Worm (Caenorhabditis elegans): ENCODE data around the gene srh-120.

ce11 chrV:17395374-17395773 is at the start of gene srh-120:
- TF ChIP-seq nfya-1 (tag; optimal IDR thresholded peaks at IDR 0.05) (no peak), pros-1 (tag; optimal IDR thresholded peaks at IDR 0.05) (no peak), pha-2 (tag; optimal IDR thresholded peaks at IDR 0.05) (no peak), nhr-11 (tag; optimal IDR thresholded peaks at IDR 0.05) (no peak), pha-4 (tag; optimal IDR thresholded peaks at IDR 0.05) (no peak), zip-5 (tag; optimal IDR thresholded peaks at IDR 0.05) (no peak), nhr-232 (tag; optimal IDR thresholded peaks at IDR 0.05) (no peak), ceh-48 (tag; optimal IDR thresholded peaks at IDR 0.05) (no peak), ceh-18 (tag; optimal IDR thresholded peaks at IDR 0.05) (no peak)
